Fruit fly (Drosophila melanogaster): ENCODE data around the gene CG14607.

Gene CG14607

DNA sequence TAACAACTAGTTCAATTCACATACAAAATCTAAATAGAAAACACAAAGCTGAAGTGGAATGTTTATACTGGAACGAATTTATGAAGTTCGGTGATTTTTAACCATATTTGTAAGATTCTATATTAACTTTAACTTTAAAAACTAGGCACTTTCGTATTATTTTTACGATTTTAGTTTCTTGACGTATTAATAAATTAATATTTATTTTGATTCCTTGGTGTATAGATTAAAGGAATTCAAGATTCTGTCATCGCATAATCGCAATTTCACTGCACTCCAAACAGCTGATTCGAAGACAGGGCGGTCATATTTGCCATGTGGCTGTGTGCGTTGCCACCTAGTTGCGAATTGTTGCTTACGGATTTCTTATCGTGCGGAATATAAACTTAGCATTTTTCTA, 7.9 kb downstream of the CG14607 start, which contains the start of the genes CG1227 and Dtwd2 (continued):
- no peak for TF ChIP-seq knrl (GFP tag; IDR thresholded peaks at IDR 0.05; ENCODE audit: partially characterized antibody)
- peak; percentile 12 for TF ChIP-seq NC2β (GFP tag; optimal IDR thresholded peaks at IDR 0.05)
- peak; percentile 84; the same call in 1 of the 2 replicates for TF ChIP-seq onecut (GFP tag; IDR thresholded peaks at IDR 0.05)
- no peak for TF ChIP-seq cg (GFP tag; optimal IDR thresholded peaks at IDR 0.05)
- peak; percentile 95 for TF ChIP-seq CG32532 (GFP tag; IDR thresholded peaks at IDR 0.05)
- peak; percentile 97 for TF ChIP-seq CG12391 (tag; optimal IDR thresholded peaks at IDR 0.05)
- no peak for TF ChIP-seq unc-4 (GFP tag; IDR thresholded peaks at IDR 0.05; ENCODE audit: partially characterized antibody)
- TF ChIP-seq CG6813 (GFP tag; optimal IDR thresholded peaks at IDR 0.05) = peak; percentile 81
- TF ChIP-seq wor (GFP tag; IDR thresholded peaks at IDR 0.05) = peak; percentile 70
- TF ChIP-seq Dip2 (GFP tag; IDR thresholded peaks at IDR 0.05) = no peak
- peak; percentile 89 for TF ChIP-seq Oaz (GFP tag; IDR thresholded peaks at IDR 0.05)
- no peak for TF ChIP-seq CG2875 (GFP tag; optimal IDR thresholded peaks at IDR 0.05)
- TF ChIP-seq Doc2 (GFP tag; IDR thresholded peaks at IDR 0.05) = no peak
- TF ChIP-seq Hey (tag; optimal IDR thresholded peaks at IDR 0.05) = peak; percentile 56
- TF ChIP-seq B-H1 (GFP tag; IDR thresholded peaks at IDR 0.05) = peak; percentile 76; the same call in 2 of the 3 replicates
- peak; percentile 84 for TF ChIP-seq fd96Cb (tag; optimal IDR thresholded peaks at IDR 0.05)
- peak; percentile 68 for TF ChIP-seq CG4360 (GFP tag; IDR thresholded peaks at IDR 0.05)
- TF ChIP-seq CG15011 (GFP tag; optimal IDR thresholded peaks at IDR 0.05) = no peak
- TF ChIP-seq sim (GFP tag; IDR thresholded peaks at IDR 0.05) = peak; percentile 66; the same call in 1 of the 2 replicates
- no peak for TF ChIP-seq TFAM (GFP tag; optimal IDR thresholded peaks at IDR 0.05)
- peak; percentile 51 for TF ChIP-seq maf-S (GFP tag; optimal IDR thresholded peaks at IDR 0.05)
- peak; percentile 81 for TF ChIP-seq CG4424 (GFP tag; optimal IDR thresholded peaks at IDR 0.05)
- TF ChIP-seq Elba2 (GFP tag; optimal IDR thresholded peaks at IDR 0.05) = peak; percentile 29
- TF ChIP-seq emc (GFP tag; optimal IDR thresholded peaks at IDR 0.05) = no peak
- TF ChIP-seq sd (tag; optimal IDR thresholded peaks at IDR 0.05) = peak; percentile 92
- peak; percentile 92 for TF ChIP-seq CG6689 (GFP tag; IDR thresholded peaks at IDR 0.05)
- peak; percentile 73 for TF ChIP-seq CG10321 (GFP tag; IDR thresholded peaks at IDR 0.05)
- TF ChIP-seq cwo (GFP tag; optimal IDR thresholded peaks at IDR 0.05) = no peak
- TF ChIP-seq Usf (GFP tag; optimal IDR thresholded peaks at IDR 0.05) = peak; percentile 65
- peak; percentile 66 for TF ChIP-seq eyg (GFP tag; optimal IDR thresholded peaks at IDR 0.05)
- TF ChIP-seq Nf-YB (GFP tag; optimal IDR thresholded peaks at IDR 0.05) = peak; percentile 81
- peak; percentile 94 for TF ChIP-seq CG12659 (GFP tag; optimal IDR thresholded peaks at IDR 0.05)
- peak; percentile 46; the same call in 1 of the 2 replicates for TF ChIP-seq CG11085 (GFP tag; IDR thresholded peaks at IDR 0.05)
- TF ChIP-seq CG16779 (GFP tag; IDR thresholded peaks at IDR 0.05) = peak; percentile 51; the same call in 1 of the 2 replicates
- TF ChIP-seq CG18764 (GFP tag; optimal IDR thresholded peaks at IDR 0.05) = no peak
- TF ChIP-seq sima (GFP tag; optimal IDR thresholded peaks at IDR 0.05) = peak; percentile 49
- TF ChIP-seq nau (GFP tag; optimal IDR thresholded peaks at IDR 0.05) = no peak
- TF ChIP-seq pita (GFP tag; optimal IDR thresholded peaks at IDR 0.05) = no peak
- TF ChIP-seq Sin3A (optimal IDR thresholded peaks at IDR 0.05) = no peak
- TF ChIP-seq ewg (GFP tag; optimal IDR thresholded peaks at IDR 0.05) = peak; percentile 74
- TF ChIP-seq Atf-2 (GFP tag; optimal IDR thresholded peaks at IDR 0.05) = peak; percentile 45
- peak; percentile 96 for TF ChIP-seq ci (GFP tag; IDR thresholded peaks at IDR 0.05)
- no peak for TF ChIP-seq HLHmδ (GFP tag; optimal IDR thresholded peaks at IDR 0.05)
- peak; percentile 8 for TF ChIP-seq Myb (GFP tag; optimal IDR thresholded peaks at IDR 0.05)
- peak; percentile 7 for TF ChIP-seq tup (GFP tag; optimal IDR thresholded peaks at IDR 0.05)
- TF ChIP-seq CG9727 (GFP tag; optimal IDR thresholded peaks at IDR 0.05) = peak; percentile 90
- no peak for TF ChIP-seq Dfd (GFP tag; optimal IDR thresholded peaks at IDR 0.05)
- peak; percentile 32 for TF ChIP-seq Dad (GFP tag; optimal IDR thresholded peaks at IDR 0.05)
- TF ChIP-seq CHES-1-like (GFP tag; optimal IDR thresholded peaks at IDR 0.05) = peak; percentile 32
- TF ChIP-seq CG8478 (optimal IDR thresholded peaks at IDR 0.05) = no peak
- peak; percentile 69 for TF ChIP-seq CG13624 (GFP tag; optimal IDR thresholded peaks at IDR 0.05)
- TF ChIP-seq ind (GFP tag; optimal IDR thresholded peaks at IDR 0.05) = peak; percentile 74
